Fruit fly (Drosophila melanogaster) whole organism, embryonic: ENCODE data around the gene CG17929.

Source experiments
- Asciz ChIP-seq: fragments of 200-800 bp; sonication (Bioruptor generic); optimal IDR thresholded peaks from 2 replicates; lab custom pipeline; 2017; ENCODE audit warnings: missing biosample characterization, mild to moderate bottlenecking, missing genetic modification characterization, missing genetic modification reagents
- Atf3 ChIP-seq: fragments of 200-800 bp; sonication (Bioruptor generic); optimal IDR thresholded peaks from 3 replicates; lab custom pipeline; 2016; ENCODE audit warnings: missing biosample characterization, missing genetic modification characterization
- B-H2 ChIP-seq: fragments of 200-800 bp; sonication (Bioruptor generic); optimal IDR thresholded peaks from 2 replicates; lab custom pipeline; 2018; ENCODE audit warnings: missing biosample characterization, mild to moderate bottlenecking, missing genetic modification characterization
- CG10431 ChIP-seq: fragments of 200-800 bp; sonication (Bioruptor generic); optimal IDR thresholded peaks from 3 replicates; lab custom pipeline; 2018; ENCODE audit warnings: missing biosample characterization, mild to moderate bottlenecking, missing genetic modification characterization
- CG10979 ChIP-seq: fragments of 200-800 bp; sonication (Bioruptor generic); optimal IDR thresholded peaks from 2 replicates; lab custom pipeline; 2018; ENCODE audit warnings: missing biosample characterization, mild to moderate bottlenecking, missing genetic modification characterization, moderate library complexity
- CG17359 ChIP-seq: fragments of 200-800 bp; sonication (Bioruptor generic); optimal IDR thresholded peaks from 3 replicates; lab custom pipeline; 2018; ENCODE audit warnings: missing biosample characterization, mild to moderate bottlenecking, missing genetic modification characterization, moderate library complexity
- CG17385 ChIP-seq: fragments of 200-800 bp; sonication (Bioruptor generic); optimal IDR thresholded peaks from 3 replicates; lab custom pipeline; 2018; ENCODE audit warnings: missing biosample characterization, mild to moderate bottlenecking, missing genetic modification characterization
- CG2116 ChIP-seq: fragments of 200-800 bp; sonication (Bioruptor generic); optimal IDR thresholded peaks from 3 replicates; lab custom pipeline; 2018; ENCODE audit warnings: missing biosample characterization, mild to moderate bottlenecking, missing genetic modification characterization
- CG2202 ChIP-seq: fragments of 200-800 bp; sonication (Bioruptor generic); optimal IDR thresholded peaks from 2 replicates; lab custom pipeline; 2018; ENCODE audit warnings: missing biosample characterization, mild to moderate bottlenecking, missing genetic modification characterization
- CG2875 ChIP-seq: fragments of 200-800 bp; sonication (Bioruptor generic); optimal IDR thresholded peaks from 2 replicates; lab custom pipeline; 2017; ENCODE audit warnings: missing biosample characterization, mild to moderate bottlenecking, missing genetic modification characterization, missing genetic modification reagents
- CG30020 ChIP-seq: fragments of 200-800 bp; optimal IDR thresholded peaks from 2 replicates; lab custom pipeline; 2019; ENCODE audit warnings: missing biosample characterization, mild to moderate bottlenecking, missing genetic modification characterization, moderate library complexity
- CG33557 ChIP-seq: fragments of 200-800 bp; sonication (Bioruptor generic); optimal IDR thresholded peaks from 2 replicates; lab custom pipeline; 2019; ENCODE audit warnings: missing biosample characterization, mild to moderate bottlenecking, missing genetic modification characterization, moderate library complexity
- CG3407 ChIP-seq: fragments of 200-800 bp; sonication (Bioruptor generic); optimal IDR thresholded peaks from 2 replicates; lab custom pipeline; 2018; ENCODE audit warnings: missing biosample characterization, mild to moderate bottlenecking, missing genetic modification characterization
- CG4360 ChIP-seq: fragments of 200-800 bp; sonication (Bioruptor generic); IDR thresholded peaks from 2 replicates; pipeline ENCODE4 v1.3.6; 2022; ENCODE audit warnings: missing biosample characterization, missing genetic modification characterization
- CG6254 ChIP-seq: fragments of 200-800 bp; sonication (Bioruptor generic); optimal IDR thresholded peaks from 3 replicates; lab custom pipeline; 2017; ENCODE audit warnings: mild to moderate bottlenecking, missing biosample characterization, missing genetic modification reagents, missing genetic modification characterization
- CG6683 ChIP-seq: fragments of 200-800 bp; sonication (Bioruptor generic); optimal IDR thresholded peaks from 2 replicates; lab custom pipeline; 2017; ENCODE audit warnings: missing biosample characterization, mild to moderate bottlenecking, missing genetic modification characterization, missing genetic modification reagents
- CG6813 ChIP-seq: fragments of 200-800 bp; sonication (Bioruptor generic); optimal IDR thresholded peaks from 2 replicates; lab custom pipeline; 2017; ENCODE audit warnings: missing biosample characterization, missing genetic modification characterization, mild to moderate bottlenecking, moderate library complexity, missing genetic modification reagents
- CG8290 ChIP-seq, 3 experiments: fragments of 200-800 bp; sonication (Bioruptor generic); optimal IDR thresholded peaks; 2 replicates each; lab custom pipeline; 2016 to 2019; ENCODE audit warnings: missing biosample characterization in 3 of 3, missing genetic modification characterization in 3 of 3, mild to moderate bottlenecking in 2 of 3, moderate library complexity in 1 of 3
- Ets65A ChIP-seq: fragments of 200-800 bp; sonication (Bioruptor generic); peaks from one replicate; lab custom pipeline; 2016; ENCODE audit warnings: missing biosample characterization, missing genetic modification characterization
- Ets97D ChIP-seq: fragments of 200-800 bp; sonication (Bioruptor generic); optimal IDR thresholded peaks from 3 replicates; lab custom pipeline; 2016; ENCODE audit warnings: missing biosample characterization, missing genetic modification characterization
- Gsc ChIP-seq: fragments of 200-800 bp; sonication (Bioruptor generic); IDR thresholded peaks from 2 replicates; pipeline ENCODE4 v1.3.6; 2022; ENCODE audit warnings: missing biosample characterization, missing genetic modification characterization
- HLHmδ ChIP-seq: fragments of 200-800 bp; sonication (Bioruptor generic); optimal IDR thresholded peaks from 2 replicates; lab custom pipeline; 2018; ENCODE audit warnings: missing biosample characterization, mild to moderate bottlenecking, missing genetic modification characterization, moderate library complexity
- HmgD ChIP-seq: fragments of 200-800 bp; sonication (Bioruptor generic); optimal IDR thresholded peaks from 3 replicates; lab custom pipeline; 2016; ENCODE audit warnings: missing biosample characterization, missing genetic modification characterization
- Hr3 ChIP-seq: fragments of 200-800 bp; sonication (Bioruptor generic); optimal IDR thresholded peaks from 3 replicates; lab custom pipeline; 2016; ENCODE audit warnings: missing biosample characterization, missing genetic modification characterization
- Kr ChIP-seq: fragments of 200-800 bp; sonication (Bioruptor generic); optimal IDR thresholded peaks from 2 replicates; lab custom pipeline; 2017; ENCODE audit warnings: missing biosample characterization, mild to moderate bottlenecking, missing genetic modification characterization
- Lhr ChIP-seq: fragments of 200-800 bp; sonication (Bioruptor generic); optimal IDR thresholded peaks from 3 replicates; lab custom pipeline; 2017; ENCODE audit warnings: mild to moderate bottlenecking, missing biosample characterization, missing genetic modification reagents, missing genetic modification characterization
- Meics ChIP-seq: fragments of 200-800 bp; sonication (Bioruptor generic); optimal IDR thresholded peaks from 2 replicates; lab custom pipeline; 2017; ENCODE audit warnings: missing biosample characterization, mild to moderate bottlenecking, missing genetic modification characterization
- NK7.1 ChIP-seq: fragments of 200-800 bp; sonication (Bioruptor generic); optimal IDR thresholded peaks from 3 replicates; lab custom pipeline; 2016; ENCODE audit warnings: missing biosample characterization, missing genetic modification characterization
- Opbp ChIP-seq: fragments of 200-800 bp; sonication (Bioruptor generic); IDR thresholded peaks from 3 replicates; pipeline ENCODE4 v1.3.6; 2022; ENCODE audit warnings: missing biosample characterization, missing genetic modification characterization; ENCODE audit not compliant: partially characterized antibody
- Rx ChIP-seq: fragments of 200-800 bp; sonication (Bioruptor generic); IDR thresholded peaks from 2 replicates; pipeline ENCODE4 v1.3.6; 2022; ENCODE audit warnings: missing biosample characterization, missing genetic modification characterization
- Side ChIP-seq: fragments of 200-800 bp; sonication (Bioruptor generic); optimal IDR thresholded peaks from 2 replicates; lab custom pipeline; 2016; ENCODE audit warnings: missing biosample characterization, missing genetic modification characterization
- ac ChIP-seq: fragments of 200-800 bp; sonication (Bioruptor generic); optimal IDR thresholded peaks from 3 replicates; lab custom pipeline; 2017; ENCODE audit warnings: missing biosample characterization, mild to moderate bottlenecking, missing genetic modification characterization
- cg ChIP-seq: fragments of 200-800 bp; sonication (Bioruptor generic); optimal IDR thresholded peaks from 3 replicates; lab custom pipeline; 2019; ENCODE audit warnings: missing biosample characterization, mild to moderate bottlenecking, missing genetic modification characterization, moderate library complexity
- dmrt99B ChIP-seq: fragments of 200-800 bp; sonication (Bioruptor generic); optimal IDR thresholded peaks from 2 replicates; lab custom pipeline; 2018; ENCODE audit warnings: missing biosample characterization, mild to moderate bottlenecking, missing genetic modification characterization, moderate library complexity
- fd102C ChIP-seq: fragments of 200-800 bp; sonication (Bioruptor generic); optimal IDR thresholded peaks from 2 replicates; lab custom pipeline; 2018; ENCODE audit warnings: missing biosample characterization, mild to moderate bottlenecking, missing genetic modification characterization, moderate library complexity
- fd64A ChIP-seq: fragments of 200-800 bp; sonication (Bioruptor generic); optimal IDR thresholded peaks from 3 replicates; lab custom pipeline; 2018; ENCODE audit warnings: missing biosample characterization, mild to moderate bottlenecking, missing genetic modification characterization
- ftz-f1 ChIP-seq: fragments of 200-800 bp; sonication (Bioruptor generic); optimal IDR thresholded peaks from 2 replicates; lab custom pipeline; 2016; ENCODE audit warnings: missing biosample characterization, missing genetic modification characterization
- grau ChIP-seq: fragments of 200-800 bp; optimal IDR thresholded peaks from 3 replicates; lab custom pipeline; 2019; ENCODE audit warnings: missing biosample characterization, mild to moderate bottlenecking, missing genetic modification characterization, moderate library complexity
- grn ChIP-seq: fragments of 200-800 bp; sonication (Bioruptor generic); optimal IDR thresholded peaks from 3 replicates; lab custom pipeline; 2017; ENCODE audit warnings: missing biosample characterization, missing genetic modification characterization
- ind ChIP-seq: fragments of 200-800 bp; sonication (Bioruptor generic); optimal IDR thresholded peaks from 3 replicates; lab custom pipeline; 2016; ENCODE audit warnings: missing biosample characterization, missing genetic modification characterization
- kah ChIP-seq: fragments of 200-800 bp; sonication (Bioruptor generic); optimal IDR thresholded peaks from 2 replicates; lab custom pipeline; 2018; ENCODE audit warnings: missing biosample characterization, mild to moderate bottlenecking, missing genetic modification characterization
- nom ChIP-seq: fragments of 200-800 bp; sonication (Bioruptor generic); optimal IDR thresholded peaks from 2 replicates; lab custom pipeline; 2017; ENCODE audit warnings: missing biosample characterization, missing genetic modification characterization, mild to moderate bottlenecking, moderate library complexity, missing genetic modification reagents
- odd ChIP-seq: fragments of 200-800 bp; sonication (Bioruptor generic); optimal IDR thresholded peaks from 2 replicates; lab custom pipeline; 2017; ENCODE audit warnings: missing biosample characterization, mild to moderate bottlenecking, missing genetic modification characterization
- onecut ChIP-seq: fragments of 200-800 bp; sonication (Bioruptor generic); IDR thresholded peaks from 2 replicates; pipeline ENCODE4 v1.3.6; 2022; ENCODE audit warnings: missing biosample characterization, missing genetic modification characterization
- pros ChIP-seq: fragments of 200-800 bp; sonication (Bioruptor generic); optimal IDR thresholded peaks from 3 replicates; lab custom pipeline; 2019; ENCODE audit warnings: missing biosample characterization, mild to moderate bottlenecking, missing genetic modification characterization, moderate library complexity
- repo ChIP-seq: fragments of 200-800 bp; sonication (Bioruptor generic); optimal IDR thresholded peaks from 2 replicates; lab custom pipeline; 2016; ENCODE audit warnings: missing biosample characterization, missing genetic modification characterization
- stwl ChIP-seq: fragments of 200-800 bp; sonication (Bioruptor generic); optimal IDR thresholded peaks from 3 replicates; lab custom pipeline; 2018; ENCODE audit warnings: missing biosample characterization, mild to moderate bottlenecking, missing genetic modification characterization, moderate library complexity
- tna ChIP-seq: fragments of 200-800 bp; sonication (Bioruptor generic); IDR thresholded peaks from 2 replicates; pipeline ENCODE4 v1.3.6; 2022; ENCODE audit warnings: missing biosample characterization, missing genetic modification characterization; ENCODE audit not compliant: partially characterized antibody

Gene CG17929

dm6 chr3R:16275890-16276619 is 49.2 kb upstream of the CG17929 start (continued):
- peak; percentile 8 for TF ChIP-seq pros (GFP tag; lab: Kevin White, UChicago)
- no peak for TF ChIP-seq grn (GFP tag; lab: Kevin White, UChicago)
- TF ChIP-seq Rx (GFP tag; lab: Robert Waterston, UW): no peak
- peak; percentile 9 for TF ChIP-seq CG3407 (GFP tag; lab: Kevin White, UChicago)
- no peak for TF ChIP-seq Hr3 (GFP tag; lab: Kevin White, UChicago)
- peak; percentile 43 for TF ChIP-seq ftz-f1 (GFP tag; lab: Kevin White, UChicago)
- TF ChIP-seq nom: no peak
- TF ChIP-seq stwl (tag; lab: Kevin White, UChicago): no peak
- TF ChIP-seq HLHmδ (GFP tag; lab: Kevin White, UChicago): peak; percentile 39
- TF ChIP-seq NK7.1 (GFP tag; lab: Kevin White, UChicago): no peak
- TF ChIP-seq Opbp: no peak
- no peak for TF ChIP-seq ind
- TF ChIP-seq CG6683 (GFP tag; lab: Kevin White, UChicago): no peak
- TF ChIP-seq HmgD (GFP tag; lab: Kevin White, UChicago): no peak
- peak; percentile 54 for TF ChIP-seq CG33557 (GFP tag; lab: Kevin White, UChicago)
- no peak for TF ChIP-seq Gsc
- TF ChIP-seq dmrt99B: no peak
- TF ChIP-seq Lhr (GFP tag; lab: Kevin White, UChicago): peak; percentile 2
- no peak for TF ChIP-seq Atf3 (GFP tag; lab: Kevin White, UChicago)
- TF ChIP-seq CG2116: no peak
- TF ChIP-seq tna (GFP tag; lab: Robert Waterston, UW): 0 out of 2 replicates have a peak, but pooled peaks have one; percentile 22
- no peak for TF ChIP-seq B-H2 (GFP tag; lab: Kevin White, UChicago)
- TF ChIP-seq grau (tag; lab: Kevin White, UChicago): no peak
- peak; percentile 7 for TF ChIP-seq CG6813 (GFP tag; lab: Kevin White, UChicago)
- TF ChIP-seq Meics (GFP tag; lab: Kevin White, UChicago): no peak
- TF ChIP-seq CG30020 (tag; lab: Kevin White, UChicago): no peak
- peak; percentile 3 for TF ChIP-seq CG17359 (tag; lab: Kevin White, UChicago)
- peak; percentile 29 for TF ChIP-seq CG6254 (GFP tag; lab: Kevin White, UChicago)
- TF ChIP-seq kah (GFP tag; lab: Kevin White, UChicago): peak; percentile 20
- TF ChIP-seq repo (GFP tag; lab: Kevin White, UChicago): no peak
- peak; percentile 30 for TF ChIP-seq fd64A (GFP tag; lab: Kevin White, UChicago)
- peak; percentile 31 for TF ChIP-seq ac (GFP tag; lab: Kevin White, UChicago)
- no peak for TF ChIP-seq Ets97D
- TF ChIP-seq odd (GFP tag; lab: Kevin White, UChicago): peak; percentile 2
- TF ChIP-seq CG2875 (GFP tag; lab: Kevin White, UChicago): peak; percentile 21
- TF ChIP-seq CG8290 (GFP tag; optimal IDR thresholded peaks at IDR 0.05; lab: Kevin White, UChicago): peak; percentile 1
- TF ChIP-seq CG8290 (tag; optimal IDR thresholded peaks at IDR 0.05; lab: Kevin White, UChicago): peak in 1 of 2 experiments; percentile 1
- peak; percentile 29 for TF ChIP-seq CG10431
- peak; percentile 79 for TF ChIP-seq CG17385 (GFP tag; lab: Kevin White, UChicago)
- TF ChIP-seq fd102C (GFP tag; lab: Kevin White, UChicago): peak; percentile 15
- peak; percentile 13; the same call in 1 of the 2 replicates for TF ChIP-seq onecut (GFP tag; lab: Robert Waterston, UW)
- TF ChIP-seq cg: peak; percentile 58
- no peak for TF ChIP-seq Ets65A
- no peak for TF ChIP-seq Kr (GFP tag; lab: Kevin White, UChicago)
- peak; percentile 15 for TF ChIP-seq CG10979 (tag; lab: Kevin White, UChicago)
- TF ChIP-seq CG4360 (GFP tag; lab: Robert Waterston, UW): peak; percentile 33; the same call in 1 of the 2 replicates
- peak; percentile 23 for TF ChIP-seq Asciz (GFP tag; lab: Kevin White, UChicago)
- peak; percentile 28 for TF ChIP-seq Side (GFP tag; lab: Kevin White, UChicago)
- TF ChIP-seq CG2202 (tag; lab: Kevin White, UChicago): peak; percentile 42
